Fruit fly (Drosophila melanogaster) whole organism, embryonic: ENCODE measurements around the gene kek4.

Experiments used
- Atf3 ChIP-seq: fragments of 200-800 bp; sonication (Bioruptor generic); optimal IDR thresholded peaks from 3 replicates; lab custom pipeline; 2016; ENCODE audit warnings: missing biosample characterization, missing genetic modification characterization
- Atf6 ChIP-seq: fragments of 200-800 bp; sonication (Bioruptor generic); IDR thresholded peaks from 2 replicates; pipeline ENCODE4 v1.3.6; 2022; ENCODE audit warnings: missing biosample characterization, missing genetic modification characterization
- B-H2 ChIP-seq: fragments of 200-800 bp; sonication (Bioruptor generic); optimal IDR thresholded peaks from 2 replicates; lab custom pipeline; 2018; ENCODE audit warnings: missing biosample characterization, mild to moderate bottlenecking, missing genetic modification characterization
- Bgb ChIP-seq: fragments of 200-800 bp; sonication (Bioruptor generic); IDR thresholded peaks from 2 replicates; pipeline ENCODE4 v1.3.6; 2022; ENCODE audit warnings: missing biosample characterization, missing genetic modification characterization; ENCODE audit not compliant: partially characterized antibody
- CG11247 ChIP-seq: fragments of 200-800 bp; sonication (Bioruptor generic); IDR thresholded peaks from 2 replicates; pipeline ENCODE4 v1.3.6; 2022; ENCODE audit warnings: missing biosample characterization, missing genetic modification characterization
- CG1233 ChIP-seq: fragments of 200-800 bp; sonication (Bioruptor generic); optimal IDR thresholded peaks from 4 replicates; lab custom pipeline; 2018; ENCODE audit warnings: missing biosample characterization, mild to moderate bottlenecking, missing genetic modification characterization
- CG13624 ChIP-seq: fragments of 200-800 bp; sonication (Bioruptor generic); optimal IDR thresholded peaks from 2 replicates; lab custom pipeline; 2016; ENCODE audit warnings: missing biosample characterization, missing genetic modification characterization
- CG15514 ChIP-seq: fragments of 200-800 bp; sonication (Bioruptor generic); optimal IDR thresholded peaks from 3 replicates; lab custom pipeline; 2017; ENCODE audit warnings: missing biosample characterization, missing genetic modification characterization, mild to moderate bottlenecking, moderate library complexity, missing genetic modification reagents
- CG16813 ChIP-seq: fragments of 200-800 bp; sonication (Bioruptor generic); IDR thresholded peaks from 3 replicates; pipeline ENCODE4 v1.3.6; 2022; ENCODE audit warnings: missing biosample characterization, missing genetic modification characterization; ENCODE audit not compliant: partially characterized antibody
- CG18764 ChIP-seq: fragments of 200-800 bp; sonication (Bioruptor generic); optimal IDR thresholded peaks from 3 replicates; lab custom pipeline; 2016; ENCODE audit warnings: missing biosample characterization, missing genetic modification characterization
- CG33213 ChIP-seq: fragments of 200-800 bp; sonication (Bioruptor generic); optimal IDR thresholded peaks from 3 replicates; lab custom pipeline; 2016; ENCODE audit warnings: missing biosample characterization, missing genetic modification characterization
- CG3995 ChIP-seq: fragments of 200-800 bp; sonication (Bioruptor generic); optimal IDR thresholded peaks from 3 replicates; lab custom pipeline; 2016; ENCODE audit warnings: missing biosample characterization, missing genetic modification characterization
- CG4424 ChIP-seq: fragments of 200-800 bp; sonication (Bioruptor generic); optimal IDR thresholded peaks from 3 replicates; lab custom pipeline; 2016; ENCODE audit warnings: missing biosample characterization, missing genetic modification characterization
- CG4854 ChIP-seq: fragments of 200-800 bp; sonication (Bioruptor generic); optimal IDR thresholded peaks from 2 replicates; lab custom pipeline; 2016; ENCODE audit warnings: missing biosample characterization, missing genetic modification characterization, inconsistent platforms
- CG6654 ChIP-seq: fragments of 200-800 bp; sonication (Bioruptor generic); optimal IDR thresholded peaks from 2 replicates; lab custom pipeline; 2017; ENCODE audit warnings: missing biosample characterization, mild to moderate bottlenecking, missing genetic modification characterization
- CG6791 ChIP-seq: fragments of 200-800 bp; sonication (Bioruptor generic); IDR thresholded peaks from 3 replicates; pipeline ENCODE4 v1.3.6; 2022; ENCODE audit warnings: missing biosample characterization, missing genetic modification characterization; ENCODE audit not compliant: partially characterized antibody
- CG7372 ChIP-seq: fragments of 200-800 bp; sonication (Bioruptor generic); IDR thresholded peaks from 2 replicates; pipeline ENCODE4 v1.3.6; 2022; ENCODE audit warnings: missing biosample characterization, missing genetic modification characterization
- CG8765 ChIP-seq: fragments of 200-800 bp; sonication (Bioruptor generic); IDR thresholded peaks from 2 replicates; pipeline ENCODE4 v1.3.6; 2022; ENCODE audit warnings: missing biosample characterization, missing genetic modification characterization
- CG9727 ChIP-seq: fragments of 200-800 bp; sonication (Bioruptor generic); optimal IDR thresholded peaks from 3 replicates; lab custom pipeline; 2017; ENCODE audit warnings: missing biosample characterization, mild to moderate bottlenecking, missing genetic modification characterization
- Camta ChIP-seq: fragments of 200-800 bp; sonication (Bioruptor generic); optimal IDR thresholded peaks from 2 replicates; lab custom pipeline; 2016; ENCODE audit warnings: missing biosample characterization, missing genetic modification characterization
- Chrac-16 ChIP-seq: fragments of 200-800 bp; sonication (Bioruptor generic); optimal IDR thresholded peaks from 3 replicates; lab custom pipeline; 2016; ENCODE audit warnings: missing biosample characterization, missing genetic modification characterization
- Dek ChIP-seq: fragments of 200-800 bp; sonication (Bioruptor generic); optimal IDR thresholded peaks from 3 replicates; lab custom pipeline; 2019; ENCODE audit warnings: missing biosample characterization, mild to moderate bottlenecking, missing genetic modification characterization, moderate library complexity
- Hr3 ChIP-seq: fragments of 200-800 bp; sonication (Bioruptor generic); optimal IDR thresholded peaks from 3 replicates; lab custom pipeline; 2016; ENCODE audit warnings: missing biosample characterization, missing genetic modification characterization
- Hr51 ChIP-seq, 2 experiments: fragments of 200-800 bp; sonication (Bioruptor generic); optimal IDR thresholded peaks; 2 replicates in 1 of 2; 3 replicates in 1 of 2; lab custom pipeline; 2016 to 2018; ENCODE audit warnings: missing biosample characterization in 2 of 2, missing genetic modification characterization in 2 of 2, mild to moderate bottlenecking in 1 of 2, moderate library complexity in 1 of 2
- MESR4 ChIP-seq: fragments of 200-800 bp; sonication (Bioruptor generic); optimal IDR thresholded peaks from 2 replicates; lab custom pipeline; 2018; ENCODE audit warnings: missing biosample characterization, mild to moderate bottlenecking, missing genetic modification characterization, moderate library complexity
- MTF-1 ChIP-seq: fragments of 200-800 bp; sonication (Bioruptor generic); optimal IDR thresholded peaks from 2 replicates; lab custom pipeline; 2018; ENCODE audit warnings: missing biosample characterization, mild to moderate bottlenecking, missing genetic modification characterization, borderline replicate concordance
- Myb ChIP-seq: fragments of 200-800 bp; sonication (Bioruptor generic); optimal IDR thresholded peaks from 2 replicates; lab custom pipeline; 2016; ENCODE audit warnings: missing biosample characterization, missing genetic modification characterization
- Nf-YB ChIP-seq: fragments of 200-800 bp; sonication (Bioruptor generic); optimal IDR thresholded peaks from 3 replicates; lab custom pipeline; 2019; ENCODE audit warnings: missing biosample characterization, mild to moderate bottlenecking, missing genetic modification characterization, moderate library complexity
- Sry-β ChIP-seq: fragments of 200-800 bp; sonication (Bioruptor generic); optimal IDR thresholded peaks from 2 replicates; lab custom pipeline; 2018; ENCODE audit warnings: missing biosample characterization, mild to moderate bottlenecking, missing genetic modification characterization, moderate library complexity
- Vsx1 ChIP-seq: fragments of 200-800 bp; sonication (Bioruptor generic); optimal IDR thresholded peaks from 2 replicates; lab custom pipeline; 2017; ENCODE audit warnings: missing biosample characterization, mild to moderate bottlenecking, missing genetic modification characterization, missing genetic modification reagents
- aop ChIP-seq: fragments of 200-800 bp; sonication (Bioruptor generic); IDR thresholded peaks from 2 replicates; pipeline ENCODE4 v1.3.6; 2022; ENCODE audit warnings: missing biosample characterization, missing genetic modification characterization
- crol ChIP-seq: fragments of 200-800 bp; sonication (Bioruptor generic); IDR thresholded peaks from 2 replicates; pipeline ENCODE4 v1.3.6; 2022; ENCODE audit warnings: missing biosample characterization, missing genetic modification characterization
- crp ChIP-seq, 2 experiments: fragments of 200-800 bp; sonication (Bioruptor generic); optimal IDR thresholded peaks; 2 replicates in 1 of 2; 3 replicates in 1 of 2; lab custom pipeline; 2017; ENCODE audit warnings: missing biosample characterization in 2 of 2, missing genetic modification characterization in 2 of 2, mild to moderate bottlenecking in 1 of 2, moderate library complexity in 1 of 2
- da ChIP-seq: fragments of 200-800 bp; sonication (Bioruptor generic); optimal IDR thresholded peaks from 2 replicates; lab custom pipeline; 2016; ENCODE audit warnings: missing biosample characterization, missing genetic modification characterization
- gro ChIP-seq: fragments of 200-800 bp; sonication (Bioruptor generic); optimal IDR thresholded peaks from 2 replicates; lab custom pipeline; 2016; ENCODE audit warnings: missing biosample characterization, missing genetic modification characterization
- gsb ChIP-seq: fragments of 200-800 bp; sonication (Bioruptor generic); IDR thresholded peaks from 2 replicates; pipeline ENCODE4 v1.3.6; 2022; ENCODE audit warnings: missing biosample characterization, missing genetic modification characterization
- ind ChIP-seq: fragments of 200-800 bp; sonication (Bioruptor generic); optimal IDR thresholded peaks from 3 replicates; lab custom pipeline; 2016; ENCODE audit warnings: missing biosample characterization, missing genetic modification characterization
- kni ChIP-seq: fragments of 200-800 bp; sonication (Bioruptor generic); optimal IDR thresholded peaks from 3 replicates; lab custom pipeline; 2017; ENCODE audit warnings: mild to moderate bottlenecking, missing biosample characterization, missing genetic modification reagents, missing genetic modification characterization
- nerfin-2 ChIP-seq: fragments of 200-800 bp; sonication (Bioruptor generic); IDR thresholded peaks from 2 replicates; pipeline ENCODE4 v1.3.6; 2022; ENCODE audit warnings: missing biosample characterization, missing genetic modification characterization; ENCODE audit not compliant: partially characterized antibody
- odd ChIP-seq: fragments of 200-800 bp; sonication (Bioruptor generic); optimal IDR thresholded peaks from 2 replicates; lab custom pipeline; 2017; ENCODE audit warnings: missing biosample characterization, mild to moderate bottlenecking, missing genetic modification characterization
- onecut ChIP-seq: fragments of 200-800 bp; sonication (Bioruptor generic); IDR thresholded peaks from 2 replicates; pipeline ENCODE4 v1.3.6; 2022; ENCODE audit warnings: missing biosample characterization, missing genetic modification characterization
- pan ChIP-seq, 4 experiments: fragments of >200 bp in 3 of 4; fragments of 200-800 bp in 1 of 4; sonication (Bioruptor generic) in 1 of 4; optimal IDR thresholded peaks in 3 of 4; IDR thresholded peaks in 1 of 4; 2 replicates each; pipeline versions ENCODE4 v1.3.6 to Lab custom; 2017 to 2022; ENCODE audit warnings: missing biosample characterization in 2 of 4, missing genetic modification characterization in 2 of 4, mixed read lengths in 1 of 4
- pita ChIP-seq: fragments of 200-800 bp; sonication (Bioruptor generic); optimal IDR thresholded peaks from 2 replicates; lab custom pipeline; 2017; ENCODE audit warnings: missing biosample characterization, mild to moderate bottlenecking, missing genetic modification characterization
- row ChIP-seq: fragments of 200-800 bp; sonication (Bioruptor generic); IDR thresholded peaks from 3 replicates; pipeline ENCODE4 v1.3.6; 2022; ENCODE audit warnings: missing biosample characterization, missing genetic modification characterization
- tin ChIP-seq: fragments of 200-800 bp; sonication (Bioruptor generic); optimal IDR thresholded peaks from 3 replicates; lab custom pipeline; 2016; ENCODE audit warnings: missing biosample characterization, missing genetic modification characterization
- tio ChIP-seq: fragments of 200-800 bp; sonication (Bioruptor generic); optimal IDR thresholded peaks from 2 replicates; lab custom pipeline; 2017; ENCODE audit warnings: missing biosample characterization, missing genetic modification characterization, inconsistent platforms
- tll ChIP-seq, 2 experiments: fragments of 200-800 bp in 1 of 2; fragments of >200 bp in 1 of 2; sonication (Bioruptor generic) in 1 of 2; optimal IDR thresholded peaks; 2 replicates each; lab custom pipeline; 2017 to 2019; ENCODE audit warnings: missing biosample characterization in 2 of 2, missing genetic modification characterization in 2 of 2, mild to moderate bottlenecking in 1 of 2, moderate library complexity in 1 of 2
- trem ChIP-seq: fragments of 200-800 bp; optimal IDR thresholded peaks from 3 replicates; lab custom pipeline; 2019; ENCODE audit warnings: missing biosample characterization, mild to moderate bottlenecking, missing genetic modification characterization, moderate library complexity

kek4 gene

DNA sequence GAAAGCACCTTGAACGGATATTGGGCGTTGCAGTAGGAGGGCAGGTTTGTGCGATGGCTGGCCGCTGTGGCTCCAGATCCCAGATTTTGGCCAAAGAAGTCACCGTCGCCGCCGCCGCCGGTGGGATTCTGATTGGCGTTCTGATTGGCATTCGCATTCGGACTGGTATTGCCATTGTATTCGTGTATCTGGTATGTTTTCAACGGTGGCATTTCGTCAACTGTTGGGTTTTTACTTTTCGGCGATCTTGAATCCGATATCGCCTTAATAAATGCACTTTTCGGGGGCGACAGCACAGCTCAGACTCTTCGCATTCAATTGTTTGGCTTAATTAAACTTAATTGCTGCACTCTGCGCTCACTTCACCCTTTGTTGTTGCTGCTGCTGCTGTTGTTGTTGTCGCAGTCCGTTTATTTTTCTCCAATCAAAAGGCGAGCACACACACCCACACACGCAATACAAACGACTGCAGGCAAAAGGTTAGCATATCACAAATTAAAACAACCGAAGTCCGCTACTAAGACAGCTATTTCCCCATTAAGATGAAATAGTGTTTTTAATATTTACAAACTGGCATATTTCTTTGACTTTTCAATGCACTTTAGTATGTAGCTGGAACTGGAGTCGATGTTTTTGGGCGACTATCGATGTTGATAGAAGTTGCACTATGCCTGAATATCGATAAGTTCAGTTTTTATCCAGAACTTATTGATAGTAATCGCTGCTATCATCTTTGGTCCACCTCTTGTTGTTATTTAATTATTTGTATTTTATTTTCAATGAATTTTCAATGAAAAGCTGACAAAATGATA lies 4.3 kb upstream of the kek4 start, which contains the start of the genes CG9426 and mRF1 (continued):
- no peak for TF ChIP-seq CG1233 (GFP tag; lab: Kevin White, UChicago)
- peak; percentile 100 for TF ChIP-seq CG16813 (GFP tag; lab: Robert Waterston, UW)
- TF ChIP-seq CG9727 (GFP tag; lab: Kevin White, UChicago): peak; percentile 3
- TF ChIP-seq CG4424 (GFP tag; lab: Kevin White, UChicago): no peak
- peak; percentile 17 for TF ChIP-seq Myb (GFP tag; lab: Kevin White, UChicago)
- TF ChIP-seq row: peak; percentile 39; the same call in 1 of the 3 replicates
- TF ChIP-seq tll (GFP tag; optimal IDR thresholded peaks at IDR 0.05; lab: Kevin White, UChicago): peak in 1 of 2 experiments; percentile 67
- TF ChIP-seq CG33213 (GFP tag; lab: Kevin White, UChicago): peak; percentile 13
- peak; percentile 62 for TF ChIP-seq CG3995
- no peak for TF ChIP-seq aop
- TF ChIP-seq MTF-1 (GFP tag; lab: Kevin White, UChicago): no peak
- peak; percentile 12 for TF ChIP-seq B-H2 (GFP tag; lab: Kevin White, UChicago)
- TF ChIP-seq Bgb: peak; percentile 97
- TF ChIP-seq CG4854: peak; percentile 22
- TF ChIP-seq da (GFP tag; lab: Kevin White, UChicago): no peak
- TF ChIP-seq Sry-β (GFP tag; lab: Kevin White, UChicago): no peak
- TF ChIP-seq CG6791 (GFP tag; lab: Robert Waterston, UW): peak; percentile 97
- no peak for TF ChIP-seq odd (GFP tag; lab: Kevin White, UChicago)
- no peak for TF ChIP-seq Hr51 (GFP tag; optimal IDR thresholded peaks at IDR 0.05; lab: Kevin White, UChicago)
- no peak for TF ChIP-seq crol (GFP tag; lab: Robert Waterston, UW)
- TF ChIP-seq gro (GFP tag; lab: Kevin White, UChicago): peak; percentile 35
- no peak for TF ChIP-seq Atf3 (GFP tag; lab: Kevin White, UChicago)
- no peak for TF ChIP-seq Dek (tag; lab: Kevin White, UChicago)
- TF ChIP-seq crp (GFP tag; optimal IDR thresholded peaks at IDR 0.05; lab: Kevin White, UChicago): peak in 1 of 2 experiments; percentile 1
- no peak for TF ChIP-seq pita (GFP tag; lab: Kevin White, UChicago)
- no peak for TF ChIP-seq pan (optimal IDR thresholded peaks at IDR 0.05; lab: Kevin White, UChicago)
- TF ChIP-seq pan (GFP tag; optimal IDR thresholded peaks at IDR 0.05 in 1 of 2, IDR thresholded peaks at IDR 0.05 in 1 of 2): no peak
- TF ChIP-seq CG15514: peak; percentile 94
- TF ChIP-seq Nf-YB (GFP tag; lab: Kevin White, UChicago): peak; percentile 84
- TF ChIP-seq Atf6 (GFP tag; lab: Robert Waterston, UW): no peak
- TF ChIP-seq Hr3: no peak
- TF ChIP-seq gsb (GFP tag; lab: Robert Waterston, UW): no peak
- peak; percentile 40 for TF ChIP-seq CG13624
- TF ChIP-seq Vsx1 (GFP tag; lab: Kevin White, UChicago): no peak
- TF ChIP-seq trem (tag; lab: Kevin White, UChicago): peak; percentile 77
- TF ChIP-seq ind (GFP tag; lab: Kevin White, UChicago): no peak
- no peak for TF ChIP-seq Camta
- TF ChIP-seq nerfin-2 (GFP tag; lab: Robert Waterston, UW): peak; percentile 98
- TF ChIP-seq CG8765 (GFP tag; lab: Robert Waterston, UW): no peak
- no peak for TF ChIP-seq Chrac-16 (GFP tag; lab: Kevin White, UChicago)
- TF ChIP-seq CG6654 (GFP tag; lab: Kevin White, UChicago): no peak
- peak; percentile 85 for TF ChIP-seq MESR4 (GFP tag; lab: Kevin White, UChicago)
- TF ChIP-seq CG7372: no peak
- peak; percentile 62 for TF ChIP-seq kni
- TF ChIP-seq onecut: no peak
- TF ChIP-seq tin (GFP tag; lab: Kevin White, UChicago): no peak
- TF ChIP-seq CG11247 (GFP tag; lab: Robert Waterston, UW): no peak
- no peak for TF ChIP-seq tio (GFP tag; lab: Kevin White, UChicago)
- no peak for TF ChIP-seq CG18764
